Fruit fly (Drosophila melanogaster) whole organism, embryonic: Measurements from ENCODE around the gene Teh2.

ENCODE experiments used
- Antp ChIP-seq: fragments of 200-800 bp; sonication (Bioruptor generic); optimal IDR thresholded peaks from 3 replicates; lab custom pipeline; 2016; ENCODE audit warnings: missing biosample characterization, missing genetic modification characterization
- Bdp1 ChIP-seq: fragments of 200-800 bp; sonication (Bioruptor generic); optimal IDR thresholded peaks from 3 replicates; lab custom pipeline; 2016; ENCODE audit warnings: missing biosample characterization, missing genetic modification characterization
- CG1024 ChIP-seq: fragments of 200-800 bp; sonication (Bioruptor generic); IDR thresholded peaks from 2 replicates; pipeline ENCODE4 v1.3.6; 2022; ENCODE audit warnings: missing biosample characterization, missing genetic modification characterization
- CG10274 ChIP-seq: fragments of 200-800 bp; sonication (Bioruptor generic); optimal IDR thresholded peaks from 3 replicates; lab custom pipeline; 2017; ENCODE audit warnings: missing biosample characterization, mild to moderate bottlenecking, missing genetic modification characterization
- CG10959 ChIP-seq: fragments of 200-800 bp; sonication (Bioruptor generic); IDR thresholded peaks from 2 replicates; pipeline ENCODE4 v1.3.6; 2022; ENCODE audit warnings: missing biosample characterization, missing genetic modification characterization
- CG11456 ChIP-seq: fragments of 200-800 bp; sonication (Bioruptor generic); IDR thresholded peaks from 3 replicates; pipeline ENCODE4 v1.3.6; 2022; ENCODE audit warnings: missing biosample characterization, missing genetic modification characterization
- CG11695 ChIP-seq: fragments of 200-800 bp; sonication (Bioruptor generic); IDR thresholded peaks from 3 replicates; pipeline ENCODE4 v1.3.6; 2022; ENCODE audit warnings: missing biosample characterization, missing genetic modification characterization
- CG12769 ChIP-seq: fragments of 200-800 bp; sonication (Bioruptor generic); optimal IDR thresholded peaks from 2 replicates; lab custom pipeline; 2019; ENCODE audit warnings: missing biosample characterization, mild to moderate bottlenecking, missing genetic modification characterization, moderate library complexity
- CG12942 ChIP-seq: fragments of 200-800 bp; sonication (Bioruptor generic); optimal IDR thresholded peaks from 3 replicates; lab custom pipeline; 2016; ENCODE audit warnings: missing biosample characterization, missing genetic modification characterization
- CG13287 ChIP-seq: fragments of 200-800 bp; sonication (Bioruptor generic); IDR thresholded peaks from 2 replicates; pipeline ENCODE4 v1.3.6; 2022; ENCODE audit warnings: missing biosample characterization, missing genetic modification characterization; ENCODE audit not compliant: partially characterized antibody
- CG13894 ChIP-seq: fragments of 200-800 bp; sonication (Bioruptor generic); optimal IDR thresholded peaks from 3 replicates; lab custom pipeline; 2018; ENCODE audit warnings: missing biosample characterization, mild to moderate bottlenecking, missing genetic modification characterization, moderate library complexity
- CG2678 ChIP-seq: fragments of 200-800 bp; sonication (Bioruptor generic); optimal IDR thresholded peaks from 3 replicates; lab custom pipeline; 2019; ENCODE audit warnings: missing biosample characterization, mild to moderate bottlenecking, missing genetic modification characterization, moderate library complexity
- CG34224 ChIP-seq: fragments of 200-800 bp; sonication (Bioruptor generic); IDR thresholded peaks from 3 replicates; pipeline ENCODE4 v1.3.6; 2022; ENCODE audit warnings: missing biosample characterization, missing genetic modification characterization; ENCODE audit not compliant: partially characterized antibody
- CG3847 ChIP-seq: fragments of 200-800 bp; sonication (Bioruptor generic); IDR thresholded peaks from 2 replicates; pipeline ENCODE4 v1.3.6; 2022; ENCODE audit warnings: missing biosample characterization, missing genetic modification characterization
- CG4730 ChIP-seq: fragments of 200-800 bp; sonication (Bioruptor generic); IDR thresholded peaks from 2 replicates; pipeline ENCODE4 v1.3.6; 2022; ENCODE audit warnings: missing biosample characterization, missing genetic modification characterization
- CG4854 ChIP-seq: fragments of 200-800 bp; sonication (Bioruptor generic); optimal IDR thresholded peaks from 2 replicates; lab custom pipeline; 2016; ENCODE audit warnings: missing biosample characterization, missing genetic modification characterization, inconsistent platforms
- CG7357 ChIP-seq: fragments of 200-800 bp; sonication (Bioruptor generic); IDR thresholded peaks from 3 replicates; pipeline ENCODE4 v1.3.6; 2022; ENCODE audit warnings: missing biosample characterization, missing genetic modification characterization
- CG7963 ChIP-seq: fragments of 200-800 bp; sonication (Bioruptor generic); IDR thresholded peaks from 3 replicates; pipeline ENCODE4 v1.3.6; 2022; ENCODE audit warnings: missing biosample characterization, missing genetic modification characterization; ENCODE audit not compliant: partially characterized antibody
- CG8089 ChIP-seq: fragments of 200-800 bp; sonication (Bioruptor generic); optimal IDR thresholded peaks from 3 replicates; lab custom pipeline; 2016; ENCODE audit warnings: missing biosample characterization, missing genetic modification characterization
- Hmx ChIP-seq: fragments of 200-800 bp; sonication (Bioruptor generic); optimal IDR thresholded peaks from 2 replicates; lab custom pipeline; 2016; ENCODE audit warnings: missing biosample characterization, missing genetic modification characterization
- Med ChIP-seq: fragments of 200-800 bp; sonication (Bioruptor generic); peaks from one replicate; lab custom pipeline; 2016; ENCODE audit warnings: missing biosample characterization, missing genetic modification characterization, mild to moderate bottlenecking, inconsistent platforms, moderate library complexity
- Nf-YB ChIP-seq: fragments of 200-800 bp; sonication (Bioruptor generic); optimal IDR thresholded peaks from 3 replicates; lab custom pipeline; 2019; ENCODE audit warnings: missing biosample characterization, mild to moderate bottlenecking, missing genetic modification characterization, moderate library complexity
- Side ChIP-seq: fragments of 200-800 bp; sonication (Bioruptor generic); optimal IDR thresholded peaks from 2 replicates; lab custom pipeline; 2016; ENCODE audit warnings: missing biosample characterization, missing genetic modification characterization
- Sox100B ChIP-seq: fragments of 200-800 bp; sonication (Bioruptor generic); optimal IDR thresholded peaks from 3 replicates; lab custom pipeline; 2018; ENCODE audit warnings: missing biosample characterization, mild to moderate bottlenecking, missing genetic modification characterization
- Vsx1 ChIP-seq: fragments of 200-800 bp; sonication (Bioruptor generic); optimal IDR thresholded peaks from 2 replicates; lab custom pipeline; 2017; ENCODE audit warnings: missing biosample characterization, mild to moderate bottlenecking, missing genetic modification characterization, missing genetic modification reagents
- ac ChIP-seq: fragments of 200-800 bp; sonication (Bioruptor generic); optimal IDR thresholded peaks from 3 replicates; lab custom pipeline; 2017; ENCODE audit warnings: missing biosample characterization, mild to moderate bottlenecking, missing genetic modification characterization
- cas ChIP-seq: fragments of 200-800 bp; sonication (Bioruptor generic); IDR thresholded peaks from 2 replicates; pipeline ENCODE4 v1.3.6; 2022; ENCODE audit warnings: missing biosample characterization, missing genetic modification characterization
- corto ChIP-seq: fragments of 200-800 bp; sonication (Bioruptor generic); optimal IDR thresholded peaks from 2 replicates; lab custom pipeline; 2016; ENCODE audit warnings: missing biosample characterization, mild to moderate bottlenecking, missing genetic modification characterization, moderate library complexity
- cwo ChIP-seq: fragments of 200-800 bp; sonication (Bioruptor generic); optimal IDR thresholded peaks from 3 replicates; lab custom pipeline; 2017; ENCODE audit warnings: missing biosample characterization, missing genetic modification characterization, mild to moderate bottlenecking, moderate library complexity, missing genetic modification reagents
- da ChIP-seq: fragments of 200-800 bp; sonication (Bioruptor generic); optimal IDR thresholded peaks from 2 replicates; lab custom pipeline; 2016; ENCODE audit warnings: missing biosample characterization, missing genetic modification characterization
- disco-r ChIP-seq: fragments of 200-800 bp; sonication (Bioruptor generic); optimal IDR thresholded peaks from 2 replicates; lab custom pipeline; 2016; ENCODE audit warnings: missing biosample characterization, missing genetic modification characterization
- dmrt99B ChIP-seq: fragments of 200-800 bp; sonication (Bioruptor generic); optimal IDR thresholded peaks from 2 replicates; lab custom pipeline; 2018; ENCODE audit warnings: missing biosample characterization, mild to moderate bottlenecking, missing genetic modification characterization, moderate library complexity
- grau ChIP-seq: fragments of 200-800 bp; optimal IDR thresholded peaks from 3 replicates; lab custom pipeline; 2019; ENCODE audit warnings: missing biosample characterization, mild to moderate bottlenecking, missing genetic modification characterization, moderate library complexity
- jigr1 ChIP-seq: fragments of 200-800 bp; sonication (Bioruptor generic); IDR thresholded peaks from 3 replicates; pipeline ENCODE4 v1.3.6; 2022; ENCODE audit warnings: missing biosample characterization, missing genetic modification characterization
- knrl ChIP-seq: fragments of 200-800 bp; sonication (Bioruptor generic); IDR thresholded peaks from 3 replicates; pipeline ENCODE4 v1.3.6; 2022; ENCODE audit warnings: missing biosample characterization, missing genetic modification characterization; ENCODE audit not compliant: partially characterized antibody
- lov ChIP-seq, 2 experiments: fragments of 200-800 bp in 1 of 2; fragments of >200 bp in 1 of 2; sonication (Bioruptor generic) in 1 of 2; IDR thresholded peaks in 1 of 2; optimal IDR thresholded peaks in 1 of 2; 2 replicates in 1 of 2; 3 replicates in 1 of 2; pipeline versions ENCODE4 v1.3.6 to Lab custom; 2017 to 2022; ENCODE audit warnings: missing biosample characterization in 1 of 2, missing genetic modification characterization in 1 of 2
- maf-S ChIP-seq: fragments of 200-800 bp; sonication (Bioruptor generic); optimal IDR thresholded peaks from 2 replicates; lab custom pipeline; 2016; ENCODE audit warnings: missing biosample characterization, missing genetic modification characterization
- nerfin-1 ChIP-seq: fragments of 200-800 bp; sonication (Bioruptor generic); optimal IDR thresholded peaks from 3 replicates; lab custom pipeline; 2019; ENCODE audit warnings: missing biosample characterization, mild to moderate bottlenecking, missing genetic modification characterization, moderate library complexity
- nom ChIP-seq: fragments of 200-800 bp; sonication (Bioruptor generic); optimal IDR thresholded peaks from 2 replicates; lab custom pipeline; 2017; ENCODE audit warnings: missing biosample characterization, missing genetic modification characterization, mild to moderate bottlenecking, moderate library complexity, missing genetic modification reagents
- onecut ChIP-seq: fragments of 200-800 bp; sonication (Bioruptor generic); IDR thresholded peaks from 2 replicates; pipeline ENCODE4 v1.3.6; 2022; ENCODE audit warnings: missing biosample characterization, missing genetic modification characterization
- prd ChIP-seq, 3 experiments: fragments of >200 bp in 2 of 3; fragments of 200-800 bp in 1 of 3; sonication (Bioruptor generic) in 1 of 3; optimal IDR thresholded peaks in 2 of 3; IDR thresholded peaks in 1 of 3; 2 replicates in 2 of 3; 3 replicates in 1 of 3; pipeline versions ENCODE4 v1.3.6 to Lab custom; 2017 to 2022; ENCODE audit warnings: missing biosample characterization in 1 of 3, missing genetic modification characterization in 1 of 3
- scrt ChIP-seq: fragments of 200-800 bp; sonication (Bioruptor generic); optimal IDR thresholded peaks from 2 replicates; lab custom pipeline; 2018; ENCODE audit warnings: missing biosample characterization, mild to moderate bottlenecking, missing genetic modification characterization, moderate library complexity
- sens ChIP-seq: fragments of 200-800 bp; sonication (Bioruptor generic); peaks from one replicate; lab custom pipeline; 2016; ENCODE audit warnings: missing biosample characterization, missing genetic modification characterization
- sob ChIP-seq: fragments of 200-800 bp; sonication (Bioruptor generic); IDR thresholded peaks from 2 replicates; pipeline ENCODE4 v1.3.6; 2022; ENCODE audit warnings: missing biosample characterization, missing genetic modification characterization
- tin ChIP-seq: fragments of 200-800 bp; sonication (Bioruptor generic); optimal IDR thresholded peaks from 3 replicates; lab custom pipeline; 2016; ENCODE audit warnings: missing biosample characterization, missing genetic modification characterization
- tio ChIP-seq: fragments of 200-800 bp; sonication (Bioruptor generic); optimal IDR thresholded peaks from 2 replicates; lab custom pipeline; 2017; ENCODE audit warnings: missing biosample characterization, missing genetic modification characterization, inconsistent platforms
- twi ChIP-seq: fragments of 200-800 bp; optimal IDR thresholded peaks from 2 replicates; lab custom pipeline; 2019; ENCODE audit warnings: missing biosample characterization, mild to moderate bottlenecking, missing genetic modification characterization, moderate library complexity
- tx ChIP-seq: fragments of 200-800 bp; sonication (Bioruptor generic); optimal IDR thresholded peaks from 2 replicates; lab custom pipeline; 2016; ENCODE audit warnings: missing biosample characterization, missing genetic modification characterization

Gene Teh2

dm6 chr3L:4148406-4148975 lies 39.3 kb downstream of the Teh2 start, which contains the start of gene CG1299 (continued):
- TF ChIP-seq Side (GFP tag; lab: Kevin White, UChicago): no peak
- no peak for TF ChIP-seq jigr1 (GFP tag; lab: Robert Waterston, UW)
- TF ChIP-seq CG4730 (GFP tag; lab: Robert Waterston, UW): no peak
- TF ChIP-seq cas (GFP tag; lab: Robert Waterston, UW): no peak
- no peak for TF ChIP-seq Sox100B
- TF ChIP-seq lov (optimal IDR thresholded peaks at IDR 0.05; lab: Kevin White, UChicago): no peak
- TF ChIP-seq lov (GFP tag; IDR thresholded peaks at IDR 0.05; lab: Robert Waterston, UW): no peak
- no peak for TF ChIP-seq Hmx
- TF ChIP-seq Nf-YB (GFP tag; lab: Kevin White, UChicago): no peak
- TF ChIP-seq twi (tag; lab: Kevin White, UChicago): no peak
- TF ChIP-seq knrl (GFP tag; lab: Robert Waterston, UW): no peak
- TF ChIP-seq CG7963 (GFP tag; lab: Robert Waterston, UW): no peak
- TF ChIP-seq corto (GFP tag; lab: Kevin White, UChicago): no peak
- TF ChIP-seq CG8089 (GFP tag; lab: Kevin White, UChicago): no peak
- no peak for TF ChIP-seq prd (optimal IDR thresholded peaks at IDR 0.05; lab: Kevin White, UChicago)
- no peak for TF ChIP-seq prd (GFP tag; IDR thresholded peaks at IDR 0.05; lab: Robert Waterston, UW)
- no peak for TF ChIP-seq onecut (GFP tag; lab: Robert Waterston, UW)
- TF ChIP-seq CG1024 (GFP tag; lab: Robert Waterston, UW): no peak
- TF ChIP-seq nerfin-1: no peak
- TF ChIP-seq CG2678: no peak
- TF ChIP-seq CG10959 (GFP tag; lab: Robert Waterston, UW): no peak
- no peak for TF ChIP-seq disco-r (GFP tag; lab: Kevin White, UChicago)
- no peak for TF ChIP-seq CG3847 (GFP tag; lab: Robert Waterston, UW)
- TF ChIP-seq nom (GFP tag; lab: Kevin White, UChicago): peak; percentile 38
- peak; percentile 67 for TF ChIP-seq CG12769 (tag; lab: Kevin White, UChicago)
- no peak for TF ChIP-seq dmrt99B (tag; lab: Kevin White, UChicago)
- no peak for TF ChIP-seq CG7357 (GFP tag; lab: Robert Waterston, UW)
- no peak for TF ChIP-seq maf-S
- peak; percentile 4 for TF ChIP-seq sens
- TF ChIP-seq grau (tag; lab: Kevin White, UChicago): no peak
- TF ChIP-seq CG4854 (GFP tag; lab: Kevin White, UChicago): no peak
- TF ChIP-seq CG11456 (GFP tag; lab: Robert Waterston, UW): 0 out of 3 replicates have a peak, but pooled peaks have one; percentile 41
- no peak for TF ChIP-seq CG11695 (GFP tag; lab: Robert Waterston, UW)
- peak; percentile 12; the same call in 1 of the 2 replicates for TF ChIP-seq CG13287
- TF ChIP-seq sob: no peak
- TF ChIP-seq Bdp1: no peak
- TF ChIP-seq Antp (GFP tag; lab: Kevin White, UChicago): no peak
- no peak for TF ChIP-seq ac (GFP tag; lab: Kevin White, UChicago)
- no peak for TF ChIP-seq scrt (GFP tag; lab: Kevin White, UChicago)
- peak; percentile 73 for TF ChIP-seq Med (GFP tag; lab: Kevin White, UChicago)
- TF ChIP-seq CG13894 (tag; lab: Kevin White, UChicago): peak; percentile 50
- TF ChIP-seq tio (GFP tag; lab: Kevin White, UChicago): no peak
- 0 out of 3 replicates have a peak, but pooled peaks have one; percentile 17 for TF ChIP-seq CG34224 (GFP tag; lab: Robert Waterston, UW)
- TF ChIP-seq CG12942 (GFP tag; lab: Kevin White, UChicago): no peak
- no peak for TF ChIP-seq tx (GFP tag; lab: Kevin White, UChicago)
- no peak for TF ChIP-seq Vsx1 (GFP tag; lab: Kevin White, UChicago)
- TF ChIP-seq da (GFP tag; lab: Kevin White, UChicago): no peak
- TF ChIP-seq CG10274 (GFP tag; lab: Kevin White, UChicago): no peak
- TF ChIP-seq tin (GFP tag; lab: Kevin White, UChicago): no peak
- TF ChIP-seq cwo: no peak
